Worm (Caenorhabditis elegans): ENCODE results near the gene Y42H9AR.5.

DNA sequence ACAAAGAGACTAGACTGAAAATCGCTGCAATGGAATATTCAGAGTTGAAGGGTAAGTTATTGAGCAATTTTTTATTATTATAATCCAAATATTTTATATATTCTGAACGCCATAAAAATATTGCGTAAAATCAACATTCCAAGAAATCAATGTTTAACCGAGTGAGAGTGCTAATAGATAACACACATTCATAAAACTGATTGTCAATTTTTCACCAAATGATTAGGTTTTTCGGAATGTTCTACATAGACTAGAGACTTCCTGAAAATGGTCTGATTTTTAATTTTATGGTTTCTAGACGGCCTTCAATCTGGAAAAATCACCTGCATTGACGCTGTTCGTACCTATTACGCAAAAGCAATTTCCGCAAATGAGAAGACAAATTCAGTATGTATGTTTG is 50.4 kb downstream of the Y42H9AR.5 start:
- no peak for TF ChIP-seq odd-2 (tag; optimal IDR thresholded peaks at IDR 0.05)
- TF ChIP-seq che-1 (tag; optimal IDR thresholded peaks at IDR 0.05): no peak
- TF ChIP-seq sox-4 (tag; optimal IDR thresholded peaks at IDR 0.05): no peak
- TF ChIP-seq pha-4 (tag; optimal IDR thresholded peaks at IDR 0.05): no peak
- no peak for TF ChIP-seq K02D7.2 (tag; optimal IDR thresholded peaks at IDR 0.05)
- no peak for TF ChIP-seq ceh-34 (tag; optimal IDR thresholded peaks at IDR 0.05)
- no peak for TF ChIP-seq rnt-1 (tag; optimal IDR thresholded peaks at IDR 0.05)
- TF ChIP-seq ama-1 (optimal IDR thresholded peaks at IDR 0.05): no peak
- no peak for TF ChIP-seq ceh-48 (tag; optimal IDR thresholded peaks at IDR 0.05)
- TF ChIP-seq ttx-3 (tag; optimal IDR thresholded peaks at IDR 0.05): no peak
- TF ChIP-seq eyg-1 (tag; optimal IDR thresholded peaks at IDR 0.05): no peak
